Fruit fly (Drosophila melanogaster) whole organism, embryonic: ENCODE results near the gene Scgalpha.

ENCODE experiments used
- B-H1 ChIP-seq: fragments of 200-800 bp; sonication (Bioruptor generic); IDR thresholded peaks from 3 replicates; pipeline ENCODE4 v1.3.6; 2022; ENCODE audit warnings: missing biosample characterization, missing genetic modification characterization
- BtbVII ChIP-seq: fragments of 200-800 bp; sonication (Bioruptor generic); optimal IDR thresholded peaks from 3 replicates; lab custom pipeline; 2017; ENCODE audit warnings: missing biosample characterization, mild to moderate bottlenecking, missing genetic modification characterization
- C15 ChIP-seq: fragments of 200-800 bp; sonication (Bioruptor generic); IDR thresholded peaks from 3 replicates; pipeline ENCODE4 v1.3.6; 2022; ENCODE audit warnings: missing biosample characterization, missing genetic modification characterization
- CG10147 ChIP-seq: fragments of 200-800 bp; sonication (Bioruptor generic); optimal IDR thresholded peaks from 2 replicates; lab custom pipeline; 2019; ENCODE audit warnings: missing biosample characterization, mild to moderate bottlenecking, missing genetic modification characterization, moderate library complexity
- CG10321 ChIP-seq: fragments of 200-800 bp; sonication (Bioruptor generic); IDR thresholded peaks from 2 replicates; pipeline ENCODE4 v1.3.6; 2022; ENCODE audit warnings: missing biosample characterization, missing genetic modification characterization
- CG11696 ChIP-seq: fragments of 200-800 bp; sonication (Bioruptor generic); IDR thresholded peaks from 2 replicates; pipeline ENCODE4 v1.3.6; 2022; ENCODE audit warnings: missing biosample characterization, missing genetic modification characterization
- CG13287 ChIP-seq: fragments of 200-800 bp; sonication (Bioruptor generic); IDR thresholded peaks from 2 replicates; pipeline ENCODE4 v1.3.6; 2022; ENCODE audit warnings: missing biosample characterization, missing genetic modification characterization; ENCODE audit not compliant: partially characterized antibody
- CG13296 ChIP-seq: fragments of 200-800 bp; sonication (Bioruptor generic); optimal IDR thresholded peaks from 3 replicates; lab custom pipeline; 2018; ENCODE audit warnings: missing biosample characterization, mild to moderate bottlenecking, missing genetic modification characterization
- CG15479 ChIP-seq: fragments of 200-800 bp; sonication (Bioruptor generic); optimal IDR thresholded peaks from 3 replicates; lab custom pipeline; 2019; ENCODE audit warnings: missing biosample characterization, mild to moderate bottlenecking, missing genetic modification characterization, moderate library complexity
- CG3163 ChIP-seq: fragments of 200-800 bp; sonication (Bioruptor generic); optimal IDR thresholded peaks from 3 replicates; lab custom pipeline; 2016; ENCODE audit warnings: missing biosample characterization, missing genetic modification characterization
- CG3838 ChIP-seq: fragments of 200-800 bp; sonication (Bioruptor generic); optimal IDR thresholded peaks from 3 replicates; lab custom pipeline; 2016; ENCODE audit warnings: missing biosample characterization, missing genetic modification characterization
- CG4854 ChIP-seq: fragments of 200-800 bp; sonication (Bioruptor generic); optimal IDR thresholded peaks from 2 replicates; lab custom pipeline; 2016; ENCODE audit warnings: missing biosample characterization, missing genetic modification characterization, inconsistent platforms
- CG7786 ChIP-seq: fragments of 200-800 bp; sonication (Bioruptor generic); optimal IDR thresholded peaks from 2 replicates; lab custom pipeline; 2016; ENCODE audit warnings: missing biosample characterization, missing genetic modification characterization
- CG7928 ChIP-seq: fragments of 200-800 bp; sonication (Bioruptor generic); optimal IDR thresholded peaks from 2 replicates; lab custom pipeline; 2017; ENCODE audit warnings: missing biosample characterization, mild to moderate bottlenecking, missing genetic modification characterization
- CG7963 ChIP-seq: fragments of 200-800 bp; sonication (Bioruptor generic); IDR thresholded peaks from 3 replicates; pipeline ENCODE4 v1.3.6; 2022; ENCODE audit warnings: missing biosample characterization, missing genetic modification characterization; ENCODE audit not compliant: partially characterized antibody
- CG8290 ChIP-seq, 3 experiments: fragments of 200-800 bp; sonication (Bioruptor generic); optimal IDR thresholded peaks; 2 replicates each; lab custom pipeline; 2016 to 2019; ENCODE audit warnings: missing biosample characterization in 3 of 3, missing genetic modification characterization in 3 of 3, mild to moderate bottlenecking in 2 of 3, moderate library complexity in 1 of 3
- CG9215 ChIP-seq: fragments of 200-800 bp; sonication (Bioruptor generic); IDR thresholded peaks from 2 replicates; pipeline ENCODE4 v1.3.6; 2022; ENCODE audit warnings: missing biosample characterization, missing genetic modification characterization
- CG9817 ChIP-seq: fragments of 200-800 bp; sonication (Bioruptor generic); optimal IDR thresholded peaks from 2 replicates; lab custom pipeline; 2018; ENCODE audit warnings: missing biosample characterization, mild to moderate bottlenecking, missing genetic modification characterization, moderate library complexity
- Chrac-16 ChIP-seq: fragments of 200-800 bp; sonication (Bioruptor generic); optimal IDR thresholded peaks from 3 replicates; lab custom pipeline; 2016; ENCODE audit warnings: missing biosample characterization, missing genetic modification characterization
- D ChIP-seq, 2 experiments: fragments of 200-800 bp in 1 of 2; fragments of >200 bp in 1 of 2; sonication (Bioruptor generic) in 1 of 2; optimal IDR thresholded peaks; 2 replicates in 1 of 2; 3 replicates in 1 of 2; lab custom pipeline; 2017; ENCODE audit warnings: mild to moderate bottlenecking in 1 of 2, missing biosample characterization in 1 of 2, missing genetic modification characterization in 1 of 2, missing genetic modification reagents in 1 of 2
- D19B ChIP-seq: fragments of 200-800 bp; sonication (Bioruptor generic); optimal IDR thresholded peaks from 2 replicates; lab custom pipeline; 2017; ENCODE audit warnings: missing biosample characterization, mild to moderate bottlenecking, missing genetic modification characterization
- Deaf1 ChIP-seq: fragments of 200-800 bp; optimal IDR thresholded peaks from 3 replicates; lab custom pipeline; 2019; ENCODE audit warnings: missing biosample characterization, mild to moderate bottlenecking, missing genetic modification characterization, moderate library complexity
- Dll ChIP-seq: fragments of 200-800 bp; sonication (Bioruptor generic); IDR thresholded peaks from 4 replicates; pipeline ENCODE4 v1.3.6; 2022; ENCODE audit warnings: missing biosample characterization, missing genetic modification characterization; ENCODE audit not compliant: partially characterized antibody
- HLHmδ ChIP-seq: fragments of 200-800 bp; sonication (Bioruptor generic); optimal IDR thresholded peaks from 2 replicates; lab custom pipeline; 2018; ENCODE audit warnings: missing biosample characterization, mild to moderate bottlenecking, missing genetic modification characterization, moderate library complexity
- Hr78 ChIP-seq, 2 experiments: fragments of 200-800 bp in 1 of 2; fragments of >200 bp in 1 of 2; sonication (Bioruptor generic) in 1 of 2; optimal IDR thresholded peaks; 2 replicates each; lab custom pipeline; 2017 to 2019; ENCODE audit warnings: missing biosample characterization in 2 of 2, missing genetic modification characterization in 2 of 2, mild to moderate bottlenecking in 1 of 2, moderate library complexity in 1 of 2
- Oli ChIP-seq: fragments of 200-800 bp; sonication (Bioruptor generic); optimal IDR thresholded peaks from 2 replicates; lab custom pipeline; 2018; ENCODE audit warnings: missing biosample characterization, mild to moderate bottlenecking, missing genetic modification characterization, moderate library complexity
- Six4 ChIP-seq: fragments of 200-800 bp; sonication (Bioruptor generic); optimal IDR thresholded peaks from 2 replicates; lab custom pipeline; 2016; ENCODE audit warnings: missing biosample characterization, missing genetic modification characterization
- Xbp1 ChIP-seq: fragments of 200-800 bp; sonication (Bioruptor generic); optimal IDR thresholded peaks from 3 replicates; lab custom pipeline; 2016; ENCODE audit warnings: missing biosample characterization, mild to moderate bottlenecking, missing genetic modification characterization
- YL-1 ChIP-seq: fragments of 200-800 bp; sonication (Bioruptor generic); optimal IDR thresholded peaks from 3 replicates; lab custom pipeline; 2017; ENCODE audit warnings: missing biosample characterization, mild to moderate bottlenecking, missing genetic modification characterization
- abd-A ChIP-seq: fragments of 200-800 bp; sonication (Bioruptor generic); optimal IDR thresholded peaks from 3 replicates; lab custom pipeline; 2019; ENCODE audit warnings: missing biosample characterization, mild to moderate bottlenecking, missing genetic modification characterization, moderate library complexity
- ac ChIP-seq: fragments of 200-800 bp; sonication (Bioruptor generic); optimal IDR thresholded peaks from 3 replicates; lab custom pipeline; 2017; ENCODE audit warnings: missing biosample characterization, mild to moderate bottlenecking, missing genetic modification characterization
- corto ChIP-seq: fragments of 200-800 bp; sonication (Bioruptor generic); optimal IDR thresholded peaks from 2 replicates; lab custom pipeline; 2016; ENCODE audit warnings: missing biosample characterization, mild to moderate bottlenecking, missing genetic modification characterization, moderate library complexity
- crol ChIP-seq: fragments of 200-800 bp; sonication (Bioruptor generic); IDR thresholded peaks from 2 replicates; pipeline ENCODE4 v1.3.6; 2022; ENCODE audit warnings: missing biosample characterization, missing genetic modification characterization
- cwo ChIP-seq: fragments of 200-800 bp; sonication (Bioruptor generic); optimal IDR thresholded peaks from 3 replicates; lab custom pipeline; 2017; ENCODE audit warnings: missing biosample characterization, missing genetic modification characterization, mild to moderate bottlenecking, moderate library complexity, missing genetic modification reagents
- esg ChIP-seq: fragments of 200-800 bp; sonication (Bioruptor generic); conservative IDR thresholded peaks from 2 replicates; pipeline ENCODE4 v1.3.6; 2022; ENCODE audit warnings: missing biosample characterization, missing genetic modification characterization
- gcm ChIP-seq: fragments of 200-800 bp; sonication (Bioruptor generic); optimal IDR thresholded peaks from 2 replicates; lab custom pipeline; 2019; ENCODE audit warnings: missing biosample characterization, mild to moderate bottlenecking, missing genetic modification characterization, moderate library complexity
- gfzf ChIP-seq: fragments of 200-800 bp; sonication (Bioruptor generic); optimal IDR thresholded peaks from 2 replicates; lab custom pipeline; 2016; ENCODE audit warnings: missing biosample characterization, mild to moderate bottlenecking, missing genetic modification characterization, moderate library complexity
- grau ChIP-seq: fragments of 200-800 bp; optimal IDR thresholded peaks from 3 replicates; lab custom pipeline; 2019; ENCODE audit warnings: missing biosample characterization, mild to moderate bottlenecking, missing genetic modification characterization, moderate library complexity
- grn ChIP-seq: fragments of 200-800 bp; sonication (Bioruptor generic); optimal IDR thresholded peaks from 3 replicates; lab custom pipeline; 2017; ENCODE audit warnings: missing biosample characterization, missing genetic modification characterization
- gsb-n ChIP-seq: fragments of 200-800 bp; sonication (Bioruptor generic); optimal IDR thresholded peaks from 3 replicates; lab custom pipeline; 2018; ENCODE audit warnings: missing biosample characterization, mild to moderate bottlenecking, missing genetic modification characterization
- insv ChIP-seq, 2 experiments: fragments of 200-800 bp; sonication (Bioruptor generic); optimal IDR thresholded peaks; 3 replicates each; lab custom pipeline; 2016 to 2018; ENCODE audit warnings: missing biosample characterization in 2 of 2, missing genetic modification characterization in 2 of 2
- pan ChIP-seq, 4 experiments: fragments of >200 bp in 3 of 4; fragments of 200-800 bp in 1 of 4; sonication (Bioruptor generic) in 1 of 4; optimal IDR thresholded peaks in 3 of 4; IDR thresholded peaks in 1 of 4; 2 replicates each; pipeline versions ENCODE4 v1.3.6 to Lab custom; 2017 to 2022; ENCODE audit warnings: missing biosample characterization in 2 of 4, missing genetic modification characterization in 2 of 4, mixed read lengths in 1 of 4
- pfk ChIP-seq: fragments of 200-800 bp; sonication (Bioruptor generic); optimal IDR thresholded peaks from 2 replicates; lab custom pipeline; 2018; ENCODE audit warnings: missing biosample characterization, mild to moderate bottlenecking, missing genetic modification characterization, moderate library complexity
- pros ChIP-seq: fragments of 200-800 bp; sonication (Bioruptor generic); optimal IDR thresholded peaks from 3 replicates; lab custom pipeline; 2019; ENCODE audit warnings: missing biosample characterization, mild to moderate bottlenecking, missing genetic modification characterization, moderate library complexity
- salm ChIP-seq: fragments of 200-800 bp; sonication (Bioruptor generic); optimal IDR thresholded peaks from 2 replicates; lab custom pipeline; 2018; ENCODE audit warnings: missing biosample characterization, mild to moderate bottlenecking, missing genetic modification characterization
- sens-2 ChIP-seq: fragments of 200-800 bp; sonication (Bioruptor generic); IDR thresholded peaks from 2 replicates; pipeline ENCODE4 v1.3.6; 2022; ENCODE audit warnings: missing biosample characterization, missing genetic modification characterization
- stc ChIP-seq: fragments of 200-800 bp; sonication (Bioruptor generic); IDR thresholded peaks from 2 replicates; pipeline ENCODE4 v1.3.6; 2022; ENCODE audit warnings: missing biosample characterization, missing genetic modification characterization
- tin ChIP-seq: fragments of 200-800 bp; sonication (Bioruptor generic); optimal IDR thresholded peaks from 3 replicates; lab custom pipeline; 2016; ENCODE audit warnings: missing biosample characterization, missing genetic modification characterization
- tio ChIP-seq: fragments of 200-800 bp; sonication (Bioruptor generic); optimal IDR thresholded peaks from 2 replicates; lab custom pipeline; 2017; ENCODE audit warnings: missing biosample characterization, missing genetic modification characterization, inconsistent platforms
- twi ChIP-seq: fragments of 200-800 bp; optimal IDR thresholded peaks from 2 replicates; lab custom pipeline; 2019; ENCODE audit warnings: missing biosample characterization, mild to moderate bottlenecking, missing genetic modification characterization, moderate library complexity
- zfh1 ChIP-seq: fragments of 200-800 bp; sonication (Bioruptor generic); IDR thresholded peaks from 3 replicates; pipeline ENCODE4 v1.3.6; 2022; ENCODE audit warnings: missing biosample characterization, missing genetic modification characterization

The Scgalpha gene

DNA sequence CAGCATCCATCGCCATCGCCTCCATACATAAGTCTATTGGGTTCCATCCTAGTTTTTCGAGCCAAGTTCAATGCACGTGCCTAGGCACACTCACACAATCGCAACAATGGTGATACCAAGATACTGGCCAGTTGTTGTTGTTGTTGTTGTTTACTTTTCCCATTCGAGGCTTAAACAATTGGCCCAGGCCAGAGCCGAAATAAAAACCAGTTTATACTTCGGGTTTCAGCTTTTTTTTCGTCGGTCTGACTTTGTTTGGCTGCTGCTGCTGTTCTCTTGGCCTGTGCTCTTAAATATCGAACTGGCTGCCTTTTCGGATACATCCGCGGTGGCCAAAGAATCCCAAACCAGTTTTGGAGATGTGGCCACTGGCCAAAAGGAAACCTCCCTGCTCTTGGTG is 23.0 kb upstream of the Scgalpha start (continued):
- no peak for TF ChIP-seq Xbp1 (GFP tag; lab: Kevin White, UChicago)
- no peak for TF ChIP-seq salm
- no peak for TF ChIP-seq CG10147
- no peak for TF ChIP-seq stc (GFP tag; lab: Robert Waterston, UW)
- no peak for TF ChIP-seq gsb-n
- peak; percentile 15; the same call in 1 of the 2 replicates for TF ChIP-seq CG13287
- no peak for TF ChIP-seq pan (optimal IDR thresholded peaks at IDR 0.05; lab: Kevin White, UChicago)
- no peak for TF ChIP-seq pan (GFP tag; optimal IDR thresholded peaks at IDR 0.05 in 1 of 2, IDR thresholded peaks at IDR 0.05 in 1 of 2)
- peak; percentile 84 for TF ChIP-seq Deaf1 (tag; lab: Kevin White, UChicago)
- no peak for TF ChIP-seq gfzf (GFP tag; lab: Kevin White, UChicago)
- TF ChIP-seq D19B (GFP tag; lab: Kevin White, UChicago): no peak
- TF ChIP-seq D (optimal IDR thresholded peaks at IDR 0.05; lab: Kevin White, UChicago): peak; percentile 23
- TF ChIP-seq D (GFP tag; optimal IDR thresholded peaks at IDR 0.05; lab: Kevin White, UChicago): no peak
- TF ChIP-seq BtbVII (GFP tag; lab: Kevin White, UChicago): no peak
- TF ChIP-seq CG10321 (GFP tag; lab: Robert Waterston, UW): no peak
- no peak for TF ChIP-seq zfh1 (GFP tag; lab: Robert Waterston, UW)
- no peak for TF ChIP-seq Chrac-16 (GFP tag; lab: Kevin White, UChicago)
- TF ChIP-seq CG11696 (GFP tag; lab: Robert Waterston, UW): no peak
- no peak for TF ChIP-seq tin (GFP tag; lab: Kevin White, UChicago)
- no peak for TF ChIP-seq CG13296 (GFP tag; lab: Kevin White, UChicago)
- TF ChIP-seq Oli: no peak
- no peak for TF ChIP-seq grau
- TF ChIP-seq HLHmδ: peak; percentile 25
- no peak for TF ChIP-seq CG3838
- TF ChIP-seq CG9215: no peak
- TF ChIP-seq CG4854: no peak
- no peak for TF ChIP-seq crol (GFP tag; lab: Robert Waterston, UW)
- no peak for TF ChIP-seq CG7928
- no peak for TF ChIP-seq pros (GFP tag; lab: Kevin White, UChicago)
- TF ChIP-seq CG3163 (GFP tag; lab: Kevin White, UChicago): peak; percentile 87
- no peak for TF ChIP-seq Six4 (GFP tag; lab: Kevin White, UChicago)
- TF ChIP-seq tio: no peak
- TF ChIP-seq cwo (GFP tag; lab: Kevin White, UChicago): peak; percentile 60
- no peak for TF ChIP-seq pfk (GFP tag; lab: Kevin White, UChicago)
- no peak for TF ChIP-seq CG7963
- TF ChIP-seq, all 482 proteins: peak for 23

DNA sequence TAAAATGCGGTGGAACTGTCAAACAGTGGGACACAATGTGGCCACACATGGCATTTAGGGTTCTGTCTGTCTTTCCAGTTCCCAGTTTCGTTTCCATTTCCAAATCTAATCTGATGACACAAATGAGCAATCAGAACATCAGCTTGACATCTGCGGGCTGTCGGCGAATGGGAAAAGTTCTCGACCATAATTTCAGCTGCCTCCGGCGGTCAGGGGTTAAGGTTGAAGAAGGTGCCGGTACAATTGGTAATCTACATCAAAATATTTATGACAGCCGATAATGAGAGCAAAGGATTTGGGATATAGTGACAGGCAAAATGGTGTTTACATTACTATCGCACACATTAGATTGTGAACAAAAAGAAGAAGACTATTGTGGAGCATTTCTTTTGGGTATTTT is 21.4 kb upstream of the Scgalpha start:
- TF ChIP-seq grn (GFP tag; lab: Kevin White, UChicago): peak; percentile 89
- no peak for TF ChIP-seq CG8290 (GFP tag; optimal IDR thresholded peaks at IDR 0.05; lab: Kevin White, UChicago)
- no peak for TF ChIP-seq CG8290 (tag; optimal IDR thresholded peaks at IDR 0.05; lab: Kevin White, UChicago)
- TF ChIP-seq Hr78 (GFP tag; optimal IDR thresholded peaks at IDR 0.05; lab: Kevin White, UChicago): peak in 1 of 2 experiments; percentile 84
- TF ChIP-seq CG7786 (GFP tag; lab: Kevin White, UChicago): no peak
- no peak for TF ChIP-seq esg
- TF ChIP-seq ac: peak; percentile 67
- no peak for TF ChIP-seq CG9817 (tag; lab: Kevin White, UChicago)
- no peak for TF ChIP-seq corto (GFP tag; lab: Kevin White, UChicago)
- TF ChIP-seq gcm: peak; percentile 69
- peak; percentile 85 for TF ChIP-seq twi (tag; lab: Kevin White, UChicago)
- TF ChIP-seq B-H1 (GFP tag; lab: Robert Waterston, UW): no peak
- TF ChIP-seq insv (GFP tag; optimal IDR thresholded peaks at IDR 0.05; lab: Kevin White, UChicago): peak in 1 of 2 experiments; percentile 50
- TF ChIP-seq CG15479 (GFP tag; lab: Kevin White, UChicago): peak; percentile 74
- TF ChIP-seq Dll: no peak
- TF ChIP-seq sens-2 (GFP tag; lab: Robert Waterston, UW): 0 out of 2 replicates have a peak, but pooled peaks have one; percentile 25
- no peak for TF ChIP-seq YL-1 (GFP tag; lab: Kevin White, UChicago)
- peak; percentile 8 for TF ChIP-seq abd-A (tag; lab: Kevin White, UChicago)
- no peak for TF ChIP-seq C15
